Worm (Caenorhabditis elegans) whole organism, L4/young adult: ENCODE results near the gene ZK354.6.
"Not testable (repeated sequence)": the region's sequence is repeated elsewhere in the genome, so short reads cannot be mapped to it uniquely, and the experiment has no call there.

Source experiments
- W03F9.2 ChIP-seq: fragments of 150-350 bp; optimal IDR thresholded peaks from 2 replicates; lab custom pipeline; 2014; ENCODE audit warnings: missing biosample characterization, missing genetic modification characterization
- dao-5 ChIP-seq: sonication (generic microtip); optimal IDR thresholded peaks from 2 replicates; lab custom pipeline; 2016; ENCODE audit warnings: missing genotype, missing genetic modification characterization, moderate library complexity, missing compliant biosample characterization
- him-1 ChIP-seq: sonication (generic microtip); optimal IDR thresholded peaks from 2 replicates; lab custom pipeline; 2016; ENCODE audit warnings: missing genotype, missing genetic modification reagents, missing genetic modification characterization, missing compliant biosample characterization

The ZK354.6 gene

ce11 chrIV:5272518-5272917 is 24.8 kb downstream of the ZK354.6 start, which contains the start of gene F36H12.3:
F36H12.3 (plus strand) TSS chrIV:5272818.
- no peak for TF ChIP-seq dao-5
- TF ChIP-seq W03F9.2 (tag; lab: Kevin White, UChicago): no peak

ce11 chrIV:5268803-5269202 is 28.5 kb downstream of the ZK354.6 start, which contains the start of gene F36H12.4:
F36H12.4 (plus strand) TSS chrIV:5269103.
- no peak for TF ChIP-seq him-1
- TF ChIP-seq dao-5: no peak
- TF ChIP-seq W03F9.2 (tag; lab: Kevin White, UChicago): no peak

- TF ChIP-seq him-1 (no peak), W03F9.2 (tag; lab: Kevin White, UChicago) (no peak), dao-5 (no peak)
Measured at ce11 chrIV:5266474-5266873, 30.9 kb downstream of the ZK354.6 start, which contains the start of gene F36H12.5. F36H12.5 (plus strand) TSS chrIV:5266774.

ce11 chrIV:5260289-5260688 is 37.0 kb downstream of the ZK354.6 start, which contains the start of gene msp-19:
msp-19 (plus strand) TSS chrIV:5260589.
- TF ChIP-seq him-1; dao-5; W03F9.2 (tag; lab: Kevin White, UChicago): not testable (repeated sequence)

- TF ChIP-seq W03F9.2 (tag; lab: Kevin White, UChicago); him-1; dao-5: not testable (repeated sequence)
Measured at ce11 chrIV:5258385-5258784, 39.0 kb downstream of the ZK354.6 start, which contains the start of gene ttbk-2.1. ttbk-2.1 (plus strand) TSS chrIV:5258685.

ce11 chrIV:5256731-5257130 is 40.6 kb downstream of the ZK354.6 start, which contains the start of gene F36H12.9:
F36H12.9 (plus strand) TSS chrIV:5257031.
- TF ChIP-seq W03F9.2 (tag; lab: Kevin White, UChicago); him-1; dao-5: not testable (repeated sequence)

- not testable (repeated sequence) for TF ChIP-seq him-1; dao-5; W03F9.2 (tag; lab: Kevin White, UChicago)
Measured at ce11 chrIV:5254678-5255077, 42.7 kb downstream of the ZK354.6 start, which contains the start of gene F36H12.10. F36H12.10 (minus strand) TSS chrIV:5254778.
